Worm (Caenorhabditis elegans) whole organism, L1 larva: Measurements from ENCODE around the gene cpb-2.

Experiments used
- dpl-1 ChIP-seq, 3 experiments: fragments of 150-350 bp in 2 of 3; sonication (generic microtip) in 1 of 3; optimal IDR thresholded peaks; 2 replicates each; lab custom pipeline; 2014 to 2017; ENCODE audit warnings: missing biosample characterization in 3 of 3, missing genetic modification characterization in 3 of 3, missing genetic modification reagents in 3 of 3
- egl-27 ChIP-seq, 2 experiments: fragments of 150-350 bp in 1 of 2; sonication (generic microtip); optimal IDR thresholded peaks; 3 replicates each; lab custom pipeline; 2017 to 2018; ENCODE audit warnings: missing biosample characterization in 2 of 2, missing genetic modification characterization in 2 of 2, missing genetic modification reagents in 2 of 2

ce11 chrII:6226995-6227394 lies 34.4 kb downstream of the cpb-2 start, which contains the start of gene srsy-2:
- no peak for TF ChIP-seq egl-27 (tag; optimal IDR thresholded peaks at IDR 0.05; lab: Kevin White, UChicago)
- TF ChIP-seq dpl-1 (GFP tag; optimal IDR thresholded peaks at IDR 0.05; lab: Kevin White, UChicago), result no peak
